Worm (Caenorhabditis elegans) whole organism, young adult: Measurements from ENCODE around the gene oac-50.
A peak's percentile ranks its signal among the peaks of the same experiment; 100 is the strongest.

ENCODE experiments used
- B0019.2 ChIP-seq: fragments of 200-800 bp; sonication (Bioruptor generic); conservative IDR thresholded peaks from 2 replicates; pipeline ENCODE4 v1.3.6; 2022; ENCODE audit warnings: missing genetic modification reagents, missing genetic modification characterization, missing compliant biosample characterization
- B0035.1 ChIP-seq: sonication (generic microtip); optimal IDR thresholded peaks from 2 replicates; lab custom pipeline; 2016; ENCODE audit warnings: missing genetic modification characterization, mild to moderate bottlenecking, missing compliant biosample characterization, missing genotype, missing genetic modification reagents
- B0336.3 ChIP-seq: fragments of 200-800 bp; sonication (Bioruptor generic); IDR thresholded peaks from 2 replicates; pipeline ENCODE4 v1.3.6; 2022; ENCODE audit warnings: missing genetic modification characterization, missing compliant biosample characterization
- C06A6.2 ChIP-seq: fragments of 200-800 bp; sonication (Bioruptor generic); conservative IDR thresholded peaks from 2 replicates; pipeline ENCODE4 v1.3.6; 2022; ENCODE audit warnings: missing genetic modification characterization, missing compliant biosample characterization
- C17E4.6 ChIP-seq: fragments of 200-800 bp; sonication (Bioruptor generic); IDR thresholded peaks from 2 replicates; pipeline ENCODE4 v1.3.6; 2022; ENCODE audit warnings: missing genetic modification reagents, missing genetic modification characterization, missing compliant biosample characterization
- D2030.7 ChIP-seq: fragments of 200-800 bp; sonication (Bioruptor generic); IDR thresholded peaks from 2 replicates; pipeline ENCODE4 v1.3.6; 2022; ENCODE audit warnings: missing genetic modification reagents, missing genetic modification characterization, missing compliant biosample characterization
- F37B4.10 ChIP-seq: fragments of 200-800 bp; sonication (Bioruptor generic); IDR thresholded peaks from 2 replicates; pipeline ENCODE4 v1.3.6; 2022; ENCODE audit warnings: missing genetic modification characterization, missing compliant biosample characterization
- F49E8.2 ChIP-seq: sonication (generic microtip); optimal IDR thresholded peaks from 3 replicates; lab custom pipeline; 2017; ENCODE audit warnings: missing genetic modification characterization, mild to moderate bottlenecking, missing compliant biosample characterization, antibody characterized with exemption, moderate library complexity; ENCODE audit not compliant: insufficient read depth
- F52B5.7 ChIP-seq: sonication (generic microtip); optimal IDR thresholded peaks from 2 replicates; lab custom pipeline; 2016; ENCODE audit warnings: mild to moderate bottlenecking, missing genetic modification characterization, missing compliant biosample characterization
- F55B11.4 ChIP-seq: sonication (generic microtip); optimal IDR thresholded peaks from 2 replicates; lab custom pipeline; 2016; ENCODE audit warnings: missing compliant biosample characterization, missing genetic modification characterization, borderline replicate concordance; ENCODE audit not compliant: insufficient read depth
- K12H6.12 ChIP-seq: fragments of 200-800 bp; sonication (Bioruptor generic); optimal IDR thresholded peaks from 2 replicates; lab custom pipeline; 2018; ENCODE audit warnings: mild to moderate bottlenecking, missing genetic modification characterization, missing compliant biosample characterization
- T07F8.4 ChIP-seq: sonication (generic microtip); optimal IDR thresholded peaks from 2 replicates; lab custom pipeline; 2016; ENCODE audit warnings: mild to moderate bottlenecking, missing genetic modification characterization, moderate library complexity, missing compliant biosample characterization
- T26A5.8 ChIP-seq: sonication (generic microtip); optimal IDR thresholded peaks from 2 replicates; lab custom pipeline; 2016; ENCODE audit warnings: missing genetic modification characterization, missing compliant biosample characterization
- Y79H2A.3 ChIP-seq: fragments of 200-800 bp; sonication (Bioruptor generic); conservative IDR thresholded peaks from 2 replicates; pipeline ENCODE4 v1.3.6; 2022; ENCODE audit warnings: missing genetic modification reagents, missing genetic modification characterization, missing compliant biosample characterization
- Y95B8A.8 ChIP-seq: fragments of 200-800 bp; sonication (Bioruptor generic); IDR thresholded peaks from 2 replicates; pipeline ENCODE4 v1.3.6; 2022; ENCODE audit warnings: missing genetic modification reagents, missing genetic modification characterization, missing compliant biosample characterization
- akir-1 ChIP-seq: fragments of 200-800 bp; sonication (Bioruptor generic); optimal IDR thresholded peaks from 2 replicates; lab custom pipeline; 2018; ENCODE audit warnings: mild to moderate bottlenecking, missing genetic modification characterization, moderate library complexity, missing compliant biosample characterization
- ama-1 ChIP-seq, 3 experiments: fragments of 150-350 bp in 1 of 3; sonication (generic microtip) in 2 of 3; optimal IDR thresholded peaks; 2 replicates each; lab custom pipeline; 2014 to 2018; ENCODE audit warnings: missing biosample characterization in 2 of 3, missing genetic modification characterization in 2 of 3, missing genetic modification reagents in 2 of 3
- aptf-3 ChIP-seq: fragments of 200-800 bp; sonication (Bioruptor generic); IDR thresholded peaks from 2 replicates; pipeline ENCODE4 v1.3.6; 2022; ENCODE audit warnings: missing genetic modification characterization, missing compliant biosample characterization
- athp-1 ChIP-seq: sonication (generic microtip); optimal IDR thresholded peaks from 2 replicates; lab custom pipeline; 2017; ENCODE audit warnings: mild to moderate bottlenecking, missing genetic modification characterization, missing compliant biosample characterization
- attf-3 ChIP-seq: fragments of 200-800 bp; sonication (Bioruptor generic); conservative IDR thresholded peaks from 2 replicates; pipeline ENCODE4 v1.3.6; 2022; ENCODE audit warnings: missing genetic modification reagents, missing genetic modification characterization, missing compliant biosample characterization
- attf-6 ChIP-seq: fragments of 200-800 bp; sonication (Bioruptor generic); IDR thresholded peaks from 2 replicates; pipeline ENCODE4 v1.3.6; 2022; ENCODE audit warnings: missing genetic modification reagents, missing genetic modification characterization, missing compliant biosample characterization
- cebp-2 ChIP-seq: fragments of 200-800 bp; sonication (Bioruptor generic); IDR thresholded peaks from 2 replicates; pipeline ENCODE4 v1.3.6; 2022; ENCODE audit warnings: missing genetic modification characterization, missing compliant biosample characterization
- ceh-40 ChIP-seq: fragments of 200-800 bp; sonication (Bioruptor generic); IDR thresholded peaks from 2 replicates; pipeline ENCODE4 v1.3.6; 2022; ENCODE audit warnings: missing genetic modification characterization, missing compliant biosample characterization
- die-1 ChIP-seq: sonication (generic microtip); optimal IDR thresholded peaks from 2 replicates; lab custom pipeline; 2016; ENCODE audit warnings: missing genotype, mild to moderate bottlenecking, missing genetic modification characterization, missing compliant biosample characterization
- egrh-3 ChIP-seq: fragments of 200-800 bp; sonication (Bioruptor generic); IDR thresholded peaks from 2 replicates; pipeline ENCODE4 v1.3.6; 2022; ENCODE audit warnings: missing genetic modification reagents, missing genetic modification characterization, missing compliant biosample characterization
- ekl-4 ChIP-seq: fragments of 200-800 bp; sonication (Bioruptor generic); IDR thresholded peaks from 2 replicates; pipeline ENCODE4 v1.3.6; 2022; ENCODE audit warnings: missing genetic modification reagents, missing genetic modification characterization, missing compliant biosample characterization
- gei-17 ChIP-seq: fragments of 200-800 bp; sonication (Bioruptor generic); optimal IDR thresholded peaks from 2 replicates; lab custom pipeline; 2018; ENCODE audit warnings: mild to moderate bottlenecking, missing genetic modification characterization, missing compliant biosample characterization
- hmg-20 ChIP-seq: fragments of 200-800 bp; sonication (Bioruptor generic); IDR thresholded peaks from 2 replicates; pipeline ENCODE4 v1.3.6; 2022; ENCODE audit warnings: missing genetic modification reagents, missing genetic modification characterization, missing compliant biosample characterization
- hsf-1 ChIP-seq: fragments of 200-800 bp; sonication (Bioruptor generic); IDR thresholded peaks from 2 replicates; pipeline ENCODE4 v1.3.6; 2022; ENCODE audit warnings: missing genetic modification reagents, missing genetic modification characterization, missing compliant biosample characterization
- lag-1 ChIP-seq: fragments of 200-800 bp; sonication (Bioruptor generic); IDR thresholded peaks from 2 replicates; pipeline ENCODE4 v1.3.6; 2022; ENCODE audit warnings: missing genetic modification reagents, missing genetic modification characterization, missing compliant biosample characterization
- let-607 ChIP-seq, 2 experiments: fragments of 200-800 bp in 1 of 2; sonication (Bioruptor generic) in 1 of 2; sonication (generic microtip) in 1 of 2; optimal IDR thresholded peaks; 2 replicates each; lab custom pipeline; 2016 to 2018; ENCODE audit warnings: mild to moderate bottlenecking in 2 of 2, missing compliant biosample characterization in 2 of 2, missing genetic modification characterization in 2 of 2, moderate library complexity in 2 of 2, missing genotype in 1 of 2
- lin-26 ChIP-seq: fragments of 200-800 bp; sonication (Bioruptor generic); IDR thresholded peaks from 2 replicates; pipeline ENCODE4 v1.3.6; 2022; ENCODE audit warnings: missing genetic modification reagents, missing genetic modification characterization, missing compliant biosample characterization
- lir-1 ChIP-seq: fragments of 200-800 bp; sonication (Bioruptor generic); conservative IDR thresholded peaks from 2 replicates; pipeline ENCODE4 v1.3.6; 2022; ENCODE audit warnings: missing genetic modification reagents, missing genetic modification characterization, missing compliant biosample characterization
- lsl-1 ChIP-seq: fragments of 200-800 bp; sonication (Bioruptor generic); optimal IDR thresholded peaks from 2 replicates; lab custom pipeline; 2018; ENCODE audit warnings: mild to moderate bottlenecking, missing genetic modification characterization, moderate library complexity, missing compliant biosample characterization
- madf-6 ChIP-seq: fragments of 200-800 bp; sonication (Bioruptor generic); IDR thresholded peaks from 2 replicates; pipeline ENCODE4 v1.3.6; 2022; ENCODE audit warnings: missing genetic modification reagents, missing genetic modification characterization, missing compliant biosample characterization
- mes-4 ChIP-seq: sonication (generic microtip); optimal IDR thresholded peaks from 2 replicates; lab custom pipeline; 2016; ENCODE audit warnings: missing genotype, missing genetic modification characterization, missing compliant biosample characterization
- mxl-1 ChIP-seq: sonication (generic microtip); optimal IDR thresholded peaks from 2 replicates; lab custom pipeline; 2016; ENCODE audit warnings: missing genetic modification characterization, missing compliant biosample characterization
- nfya-2 ChIP-seq: fragments of 200-800 bp; sonication (Bioruptor generic); IDR thresholded peaks from 2 replicates; pipeline ENCODE4 v1.3.6; 2022; ENCODE audit warnings: missing genetic modification reagents, missing genetic modification characterization, missing compliant biosample characterization
- nfyb-1 ChIP-seq: fragments of 200-800 bp; sonication (Bioruptor generic); IDR thresholded peaks from 2 replicates; pipeline ENCODE4 v1.3.6; 2022; ENCODE audit warnings: missing genetic modification reagents, missing genetic modification characterization, missing compliant biosample characterization
- sdz-38 ChIP-seq: sonication (generic microtip); optimal IDR thresholded peaks from 2 replicates; lab custom pipeline; 2016; ENCODE audit warnings: missing genotype, missing genetic modification characterization, missing compliant biosample characterization
- snpc-1.1 ChIP-seq: sonication (generic microtip); optimal IDR thresholded peaks from 2 replicates; lab custom pipeline; 2017; ENCODE audit warnings: missing genetic modification characterization, mild to moderate bottlenecking, missing compliant biosample characterization, antibody characterized with exemption, moderate library complexity, missing genotype, missing genetic modification reagents; ENCODE audit not compliant: insufficient read depth
- snpc-1.3 ChIP-seq: sonication (generic microtip); optimal IDR thresholded peaks from 2 replicates; lab custom pipeline; 2017; ENCODE audit warnings: missing genetic modification characterization, mild to moderate bottlenecking, missing compliant biosample characterization, antibody characterized with exemption, moderate library complexity, missing genotype, missing genetic modification reagents; ENCODE audit not compliant: insufficient read depth
- snpc-3.4 ChIP-seq: sonication (generic microtip); optimal IDR thresholded peaks from 2 replicates; lab custom pipeline; 2017; ENCODE audit warnings: missing genetic modification characterization, mild to moderate bottlenecking, missing compliant biosample characterization, antibody characterized with exemption, moderate library complexity, missing genotype, missing genetic modification reagents
- tbp1 ChIP-seq: fragments of 200-800 bp; sonication (Bioruptor generic); optimal IDR thresholded peaks from 2 replicates; lab custom pipeline; 2018; ENCODE audit warnings: mild to moderate bottlenecking, missing genetic modification characterization, missing compliant biosample characterization
- unc-130 ChIP-seq: sonication (generic microtip); optimal IDR thresholded peaks from 2 replicates; lab custom pipeline; 2016; ENCODE audit warnings: missing genetic modification reagents, missing genetic modification characterization, missing compliant biosample characterization
- unc-62 ChIP-seq: fragments of 150-350 bp; optimal IDR thresholded peaks from 2 replicates; lab custom pipeline; 2014; ENCODE audit warnings: missing biosample characterization, missing genetic modification reagents, missing genetic modification characterization
- zim-3 ChIP-seq: sonication (generic microtip); optimal IDR thresholded peaks from 2 replicates; lab custom pipeline; 2017; ENCODE audit warnings: mild to moderate bottlenecking, missing genetic modification characterization, moderate library complexity, missing compliant biosample characterization
- ztf-28 ChIP-seq: fragments of 200-800 bp; sonication (Bioruptor generic); IDR thresholded peaks from 2 replicates; pipeline ENCODE4 v1.3.6; 2022; ENCODE audit warnings: missing genetic modification reagents, missing genetic modification characterization, missing compliant biosample characterization

oac-50 gene

ce11 chrV:9088758-9089157 lies 15.4 kb upstream of the oac-50 start (continued):
- peak; percentile 37; the same call in 1 of the 2 replicates for TF ChIP-seq lin-26 (GFP tag; lab: Robert Waterston, UW)
- 0 out of 2 replicates have a peak, but pooled peaks have one; percentile 5 for TF ChIP-seq cebp-2 (GFP tag; lab: Robert Waterston, UW)
- no peak for TF ChIP-seq F55B11.4 (tag; lab: Kevin White, UChicago)
- TF ChIP-seq B0336.3 (GFP tag; lab: Robert Waterston, UW) = no peak
- no peak for TF ChIP-seq F52B5.7 (tag; lab: Kevin White, UChicago)
- no peak for TF ChIP-seq attf-3 (GFP tag; lab: Robert Waterston, UW)
- peak; percentile 32 for TF ChIP-seq nfyb-1 (GFP tag; lab: Robert Waterston, UW)
- TF ChIP-seq B0035.1 (tag; lab: Kevin White, UChicago) = no peak
- TF ChIP-seq aptf-3 = 0 out of 2 replicates have a peak, but pooled peaks have one; percentile 53
- TF ChIP-seq mes-4 = no peak
- TF ChIP-seq sdz-38 (tag; lab: Kevin White, UChicago) = no peak
- TF ChIP-seq attf-6 (GFP tag; lab: Robert Waterston, UW) = no peak
- TF ChIP-seq unc-130 (GFP tag; lab: Kevin White, UChicago) = no peak
- TF ChIP-seq snpc-1.3 (tag; lab: Kevin White, UChicago) = no peak
- TF ChIP-seq lsl-1 (GFP tag; lab: Kevin White, UChicago) = no peak
- TF ChIP-seq Y95B8A.8 (GFP tag; lab: Robert Waterston, UW) = no peak
- TF ChIP-seq mxl-1 = no peak
- TF ChIP-seq hsf-1 (GFP tag; lab: Robert Waterston, UW) = no peak
- TF ChIP-seq F49E8.2 (tag; lab: Kevin White, UChicago) = no peak
- no peak for TF ChIP-seq T26A5.8 (tag; lab: Kevin White, UChicago)
- TF ChIP-seq snpc-1.1 (tag; lab: Kevin White, UChicago) = no peak
- no peak for TF ChIP-seq akir-1
- no peak for TF ChIP-seq unc-62
- TF ChIP-seq T07F8.4 = no peak
- TF ChIP-seq hmg-20 = no peak
- TF ChIP-seq D2030.7 (GFP tag; lab: Robert Waterston, UW) = no peak
- TF ChIP-seq K12H6.12 (tag; lab: Kevin White, UChicago) = peak; percentile 24
- no peak for TF ChIP-seq nfya-2 (GFP tag; lab: Robert Waterston, UW)
- TF ChIP-seq F37B4.10 (GFP tag; lab: Robert Waterston, UW) = no peak
- no peak for TF ChIP-seq ztf-28 (GFP tag; lab: Robert Waterston, UW)
- TF ChIP-seq lir-1 (GFP tag; lab: Robert Waterston, UW) = no peak
- peak in 1 of 2 experiments; percentile 19 for TF ChIP-seq let-607 (tag; optimal IDR thresholded peaks at IDR 0.05; lab: Kevin White, UChicago)
- no peak for TF ChIP-seq Y79H2A.3 (GFP tag; lab: Robert Waterston, UW)
- TF ChIP-seq lag-1 (GFP tag; lab: Robert Waterston, UW) = no peak
- TF ChIP-seq die-1 (tag; lab: Kevin White, UChicago) = no peak
- no peak for TF ChIP-seq B0019.2 (GFP tag; lab: Robert Waterston, UW)
- TF ChIP-seq C17E4.6 (GFP tag; lab: Robert Waterston, UW) = no peak
- peak; percentile 69; the same call in 1 of the 2 replicates for TF ChIP-seq ceh-40 (GFP tag; lab: Robert Waterston, UW)
- no peak for TF ChIP-seq C06A6.2
- peak; percentile 82 for TF ChIP-seq ama-1 (optimal IDR thresholded peaks at IDR 0.05; lab: Kevin White, UChicago)
- TF ChIP-seq ama-1 (GFP tag; optimal IDR thresholded peaks at IDR 0.05; lab: Kevin White, UChicago) = no peak
- TF ChIP-seq snpc-3.4 (tag; lab: Kevin White, UChicago) = no peak
- no peak for TF ChIP-seq athp-1 (tag; lab: Kevin White, UChicago)
- peak; percentile 18 for TF ChIP-seq zim-3 (tag; lab: Kevin White, UChicago)
- peak; percentile 21 for TF ChIP-seq tbp1 (GFP tag; lab: Kevin White, UChicago)
- TF ChIP-seq ekl-4 (GFP tag; lab: Robert Waterston, UW) = no peak
- TF ChIP-seq gei-17 (GFP tag; lab: Kevin White, UChicago) = no peak
- TF ChIP-seq egrh-3 (GFP tag; lab: Robert Waterston, UW) = 0 out of 2 replicates have a peak, but pooled peaks have one; percentile 19
- TF ChIP-seq madf-6 (GFP tag; lab: Robert Waterston, UW) = no peak
